Worm (Caenorhabditis elegans) whole organism, L4/young adult: ENCODE measurements around the gene M05D6.8.

Source experiments
- W03F9.2 ChIP-seq: fragments of 150-350 bp; optimal IDR thresholded peaks from 2 replicates; lab custom pipeline; 2014; ENCODE audit warnings: missing biosample characterization, missing genetic modification characterization
- him-1 ChIP-seq: sonication (generic microtip); optimal IDR thresholded peaks from 2 replicates; lab custom pipeline; 2016; ENCODE audit warnings: missing genotype, missing genetic modification reagents, missing genetic modification characterization, missing compliant biosample characterization

ce11 chrII:8435005-8435404, 36.0 kb downstream of the M05D6.8 start, which contains the start of gene acp-4:
- TF ChIP-seq him-1 (tag; lab: Kevin White, UChicago) (no peak), W03F9.2 (no peak)
